Worm (Caenorhabditis elegans): ENCODE results near the gene asp-9.

- TF ChIP-seq ztf-11 (tag; optimal IDR thresholded peaks at IDR 0.05) (no peak), lsy-2 (tag; optimal IDR thresholded peaks at IDR 0.05) (no peak), aly-2 (tag; optimal IDR thresholded peaks at IDR 0.05) (no peak), R02D3.7 (tag; optimal IDR thresholded peaks at IDR 0.05) (no peak), ama-1 (optimal IDR thresholded peaks at IDR 0.05) (no peak), ZK546.5 (tag; optimal IDR thresholded peaks at IDR 0.05) (no peak), zag-1 (tag; optimal IDR thresholded peaks at IDR 0.05) (no peak), unc-62 (GFP tag; optimal IDR thresholded peaks at IDR 0.05 in 1 of 2) (no peak), unc-62 (tag; optimal IDR thresholded peaks at IDR 0.05) (no peak), gei-8 (GFP tag; optimal IDR thresholded peaks at IDR 0.05) (no peak), rbr-2 (tag; optimal IDR thresholded peaks at IDR 0.05) (no peak), nhr-25 (tag; optimal IDR thresholded peaks at IDR 0.05; ENCODE audit: borderline replicate concordance, insufficient read depth) (no peak), nhr-6 (tag; optimal IDR thresholded peaks at IDR 0.05) (no peak)
Measured at ce11 chrIV:6145984-6146383, 39.7 kb upstream of the asp-9 start.
